Worm (Caenorhabditis elegans) whole organism, late embryonic: Measurements from ENCODE around the gene C25G4.3.

Experiments
- T23F11.4 ChIP-seq: fragments of 200-800 bp; sonication (Bioruptor generic); optimal IDR thresholded peaks from 2 replicates; lab custom pipeline; 2018; ENCODE audit warnings: mild to moderate bottlenecking, missing genetic modification characterization, missing compliant biosample characterization
- ceh-24 ChIP-seq: sonication (generic microtip); optimal IDR thresholded peaks from 2 replicates; lab custom pipeline; 2016; ENCODE audit warnings: mild to moderate bottlenecking, missing genetic modification characterization, missing compliant biosample characterization
- elt-2 ChIP-seq: sonication (generic microtip); optimal IDR thresholded peaks from 2 replicates; lab custom pipeline; 2016; ENCODE audit warnings: missing genetic modification reagents, missing genetic modification characterization, missing compliant biosample characterization
- fkh-10 ChIP-seq: fragments of 150-350 bp; optimal IDR thresholded peaks from 2 replicates; lab custom pipeline; 2014; ENCODE audit warnings: missing biosample characterization, missing genetic modification reagents, missing genetic modification characterization
- fkh-6 ChIP-seq: sonication (generic microtip); optimal IDR thresholded peaks from 2 replicates; lab custom pipeline; 2016; ENCODE audit warnings: missing genetic modification characterization, missing compliant biosample characterization
- lim-6 ChIP-seq: sonication (generic microtip); optimal IDR thresholded peaks from 2 replicates; lab custom pipeline; 2016; ENCODE audit warnings: missing genetic modification characterization, missing compliant biosample characterization
- lin-11 ChIP-seq: fragments of 200-800 bp; sonication (Bioruptor generic); optimal IDR thresholded peaks from 2 replicates; lab custom pipeline; 2018; ENCODE audit warnings: mild to moderate bottlenecking, missing genetic modification characterization, missing compliant biosample characterization
- npax-4 ChIP-seq: sonication (generic microtip); optimal IDR thresholded peaks from 2 replicates; lab custom pipeline; 2016; ENCODE audit warnings: missing genetic modification characterization, missing compliant biosample characterization
- tbx-2 ChIP-seq: sonication (generic microtip); optimal IDR thresholded peaks from 2 replicates; lab custom pipeline; 2016; ENCODE audit warnings: missing genetic modification characterization, missing compliant biosample characterization
- tbx-7 ChIP-seq: sonication (generic microtip); optimal IDR thresholded peaks from 2 replicates; lab custom pipeline; 2016; ENCODE audit warnings: missing genotype, missing genetic modification characterization, missing compliant biosample characterization

- TF ChIP-seq fkh-10 (GFP tag; lab: Kevin White, UChicago) (no peak), elt-2 (tag; lab: Kevin White, UChicago) (peak; percentile 86), T23F11.4 (GFP tag; lab: Kevin White, UChicago) (no peak), tbx-2 (tag; lab: Kevin White, UChicago) (no peak), fkh-6 (tag; lab: Kevin White, UChicago) (no peak), lin-11 (tag; lab: Kevin White, UChicago) (no peak), npax-4 (tag; lab: Kevin White, UChicago) (no peak), tbx-7 (tag; lab: Kevin White, UChicago) (no peak), lim-6 (tag; lab: Kevin White, UChicago) (no peak), ceh-24 (no peak)
Observed at ce11 chrIV:12420455-12420854, 25.2 kb downstream of the C25G4.3 start, which contains the start of gene ugt-65.
